Worm (Caenorhabditis elegans): ENCODE results near the gene klp-3.

DNA sequence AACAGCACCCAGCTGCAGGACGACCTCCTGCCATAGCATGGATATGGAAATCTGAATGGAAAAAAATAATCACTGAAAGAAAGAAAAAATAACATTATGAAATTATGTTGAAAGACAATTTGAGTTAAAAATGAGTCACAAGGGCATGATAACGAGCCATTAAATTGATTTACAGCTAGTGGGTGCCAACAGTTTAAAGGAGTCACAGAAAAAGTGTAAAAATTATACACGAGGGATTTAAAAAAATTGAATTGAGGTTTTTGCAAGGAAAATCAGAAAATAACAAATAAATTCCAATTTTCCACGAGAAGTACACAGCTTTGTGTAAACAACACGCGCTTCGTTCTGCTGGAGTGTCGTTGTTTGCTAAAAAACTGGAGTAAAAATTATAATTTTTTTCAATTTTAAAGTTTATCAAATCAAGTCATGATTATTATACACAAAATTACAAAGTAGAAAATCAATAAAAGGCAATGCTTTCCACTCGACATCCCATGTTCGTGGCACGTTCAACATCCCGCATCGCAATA, 31.8 kb downstream of the klp-3 start, which contains the start of gene T01H3.3:
- TF ChIP-seq ama-1 (optimal IDR thresholded peaks at IDR 0.05) (no peak), hmg-4 (GFP tag; optimal IDR thresholded peaks at IDR 0.05) (no peak), tbx-11 (GFP tag; IDR thresholded peaks at IDR 0.05) (no peak), ets-7 (tag; optimal IDR thresholded peaks at IDR 0.05) (no peak), F13C5.2 (tag; optimal IDR thresholded peaks at IDR 0.05) (no peak)

All from whole organism, early embryonic.